Worm (Caenorhabditis elegans) whole organism, mixed stage, embryonic: ENCODE results near the gene unc-70.

Experiments
- ceh-83 ChIP-seq: fragments of 200-800 bp; sonication (Bioruptor generic); optimal IDR thresholded peaks from 2 replicates; lab custom pipeline; 2018; ENCODE audit warnings: mild to moderate bottlenecking, missing genetic modification characterization, missing compliant biosample characterization
- ces-1 ChIP-seq: fragments of 150-350 bp; optimal IDR thresholded peaks from 2 replicates; lab custom pipeline; 2014; ENCODE audit warnings: missing biosample characterization, missing genetic modification reagents, missing genetic modification characterization
- elt-3 ChIP-seq: fragments of 150-350 bp; optimal IDR thresholded peaks from 2 replicates; lab custom pipeline; 2014; ENCODE audit warnings: missing biosample characterization, missing genetic modification characterization
- lsy-2 ChIP-seq: fragments of 150-350 bp; optimal IDR thresholded peaks from 2 replicates; lab custom pipeline; 2014; ENCODE audit warnings: missing biosample characterization, missing genetic modification characterization
- mls-2 ChIP-seq: sonication (generic microtip); optimal IDR thresholded peaks from 2 replicates; lab custom pipeline; 2016; ENCODE audit warnings: mild to moderate bottlenecking, missing genetic modification characterization, moderate library complexity, missing compliant biosample characterization
- nhr-12 ChIP-seq: fragments of 150-350 bp; optimal IDR thresholded peaks from 2 replicates; lab custom pipeline; 2014; ENCODE audit warnings: missing biosample characterization, missing genetic modification characterization
- nhr-2 ChIP-seq: fragments of 150-350 bp; optimal IDR thresholded peaks from 2 replicates; lab custom pipeline; 2014; ENCODE audit warnings: missing biosample characterization, missing genetic modification characterization
- snpc-4 ChIP-seq: fragments of 150-350 bp; optimal IDR thresholded peaks from 2 replicates; lab custom pipeline; 2014; ENCODE audit warnings: missing biosample characterization, missing genetic modification characterization
- unc-39 ChIP-seq: fragments of 150-350 bp; optimal IDR thresholded peaks from 2 replicates; lab custom pipeline; 2014; ENCODE audit warnings: missing biosample characterization, missing genetic modification characterization
- unc-62 ChIP-seq: fragments of 150-350 bp; optimal IDR thresholded peaks from 2 replicates; lab custom pipeline; 2014; ENCODE audit warnings: missing biosample characterization, missing genetic modification reagents, missing genetic modification characterization
- zip-8 ChIP-seq: fragments of 150-350 bp; optimal IDR thresholded peaks from 2 replicates; lab custom pipeline; 2014; ENCODE audit warnings: missing biosample characterization, missing genetic modification characterization

DNA sequence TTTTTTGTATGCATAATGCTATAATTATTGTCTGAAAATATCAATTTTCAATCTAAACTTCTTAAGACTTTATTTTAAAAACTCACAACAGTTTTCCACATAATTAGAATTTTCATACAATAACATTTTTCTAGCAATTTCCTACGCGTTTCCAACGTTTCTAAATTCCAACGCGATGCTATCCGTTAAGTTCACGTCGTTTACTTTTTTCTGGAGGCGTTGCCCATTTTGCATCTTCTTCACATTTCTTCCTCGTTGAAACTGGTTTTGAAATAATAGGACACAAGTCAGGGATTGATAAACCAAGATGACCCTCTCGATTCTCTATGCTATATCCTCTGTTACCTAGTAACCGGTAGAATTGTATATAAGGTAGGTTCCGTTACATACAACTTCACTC, 45.9 kb upstream of the unc-70 start, which contains the start of the genes T15B7.14 and col-143:
- TF ChIP-seq unc-62 (GFP tag; lab: Kevin White, UChicago): no peak
- TF ChIP-seq lsy-2 (tag; lab: Kevin White, UChicago): no peak
- no peak for TF ChIP-seq snpc-4
- no peak for TF ChIP-seq elt-3
- no peak for TF ChIP-seq unc-39 (tag; lab: Kevin White, UChicago)
- no peak for TF ChIP-seq mls-2 (tag; lab: Kevin White, UChicago)
- TF ChIP-seq nhr-12: no peak
- no peak for TF ChIP-seq ceh-83 (GFP tag; lab: Kevin White, UChicago)
- TF ChIP-seq ces-1 (GFP tag; lab: Kevin White, UChicago): no peak
- TF ChIP-seq nhr-2: no peak
- TF ChIP-seq zip-8 (tag; lab: Kevin White, UChicago): no peak
